Worm (Caenorhabditis elegans): ENCODE results near the gene Y54G2A.73.

- TF ChIP-seq ama-1 (optimal IDR thresholded peaks at IDR 0.05) = no peak
- no peak for TF ChIP-seq ama-1 (GFP tag; optimal IDR thresholded peaks at IDR 0.05)
- no peak for TF ChIP-seq ceh-40 (GFP tag; IDR thresholded peaks at IDR 0.05)
- no peak for TF ChIP-seq ztf-22 (GFP tag; optimal IDR thresholded peaks at IDR 0.05)
- TF ChIP-seq repo-1 (tag; optimal IDR thresholded peaks at IDR 0.05) = no peak
- no peak for TF ChIP-seq mcd-1 (GFP tag; IDR thresholded peaks at IDR 0.05)
- TF ChIP-seq pha-4 (tag; optimal IDR thresholded peaks at IDR 0.05) = no peak
- no peak for TF ChIP-seq K12H6.12 (tag; optimal IDR thresholded peaks at IDR 0.05)
Measured at ce11 chrIV:3037932-3038331, 29.2 kb upstream of the Y54G2A.73 start.
